Fruit fly (Drosophila melanogaster) ovary, adult (tissue): ENCODE measurements around the gene CG8813.

Experiments
- CG17801 ChIP-seq: fragments of 200-800 bp; optimal IDR thresholded peaks from 2 replicates; lab custom pipeline; 2019; ENCODE audit warnings: missing biosample characterization, mild to moderate bottlenecking, missing genetic modification characterization, moderate library complexity; ENCODE audit not compliant: partially characterized antibody

CG8813 gene

dm6 chr2L:2898247-2898646 is 28.8 kb downstream of the CG8813 start:
- no peak for TF ChIP-seq CG17801

DNA sequence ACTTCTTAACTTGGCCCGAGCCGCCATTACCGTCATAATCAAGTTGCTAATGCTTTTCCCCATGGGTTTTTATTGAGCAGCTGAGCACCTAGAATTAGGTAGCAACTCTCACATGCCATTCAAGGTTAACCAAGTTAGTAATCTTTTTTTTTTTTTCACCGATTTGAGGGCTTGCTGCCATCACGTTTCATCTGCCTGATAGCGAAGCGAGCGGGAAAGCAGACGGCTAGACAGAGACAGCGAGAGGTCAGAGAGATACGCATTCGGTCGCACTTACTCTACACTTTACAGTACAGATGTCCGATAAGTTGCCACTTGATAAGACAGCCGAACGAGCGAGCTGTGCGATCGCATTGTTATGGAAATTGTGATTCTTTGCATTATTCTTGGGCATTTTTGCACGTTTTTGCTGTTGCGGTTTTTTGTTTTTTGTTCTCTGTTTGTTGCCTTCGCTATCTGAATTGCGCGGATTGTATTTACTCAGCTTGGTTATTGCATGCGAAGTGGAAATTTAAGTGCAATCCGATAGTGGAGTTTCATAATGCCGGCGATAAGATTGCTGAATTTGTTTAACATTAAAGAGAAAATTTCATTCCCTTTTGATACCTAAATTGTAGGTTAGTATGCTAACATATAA is 31.1 kb downstream of the CG8813 start:
- no peak for TF ChIP-seq CG17801

DNA sequence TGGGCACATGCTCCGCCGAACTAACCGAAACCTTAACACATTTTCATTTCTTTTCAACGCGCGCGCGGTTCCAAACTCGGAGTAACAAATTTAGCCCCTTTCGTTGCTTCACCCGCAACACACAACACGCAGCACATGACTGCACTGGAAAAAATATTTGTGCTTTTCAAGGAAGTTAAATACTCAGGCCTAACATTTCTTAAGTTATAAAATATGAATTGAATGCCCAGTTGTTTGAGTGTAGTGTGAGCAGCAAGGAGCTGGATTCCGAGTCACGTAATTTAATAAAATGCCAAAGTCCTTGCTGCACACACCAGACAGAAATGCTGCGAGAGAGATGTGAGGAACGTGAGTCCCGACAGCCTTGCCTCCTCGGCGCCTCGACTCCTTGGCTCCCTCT is 32.0 kb downstream of the CG8813 start:
- no peak for TF ChIP-seq CG17801

DNA sequence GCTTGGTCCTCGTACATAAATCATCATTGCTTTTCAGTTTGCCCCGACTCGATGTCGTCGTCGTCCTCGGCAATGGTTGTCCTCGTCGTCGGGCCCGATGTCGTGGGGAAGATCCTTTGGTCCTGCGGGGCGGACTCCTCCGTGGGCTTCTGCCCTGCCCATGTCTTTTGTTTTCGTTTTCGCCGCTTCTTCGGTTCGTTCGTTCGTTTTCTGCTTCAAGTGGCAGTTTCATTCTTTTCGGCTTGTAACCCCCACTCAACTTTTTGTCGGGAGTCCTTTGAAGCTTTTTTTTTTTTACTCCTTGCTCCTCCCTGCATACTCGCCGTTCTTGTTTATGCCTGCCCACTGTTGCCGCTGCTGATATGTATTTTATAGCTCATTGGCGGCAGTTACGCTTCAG is 34.2 kb downstream of the CG8813 start:
- TF ChIP-seq CG17801 = no peak

DNA sequence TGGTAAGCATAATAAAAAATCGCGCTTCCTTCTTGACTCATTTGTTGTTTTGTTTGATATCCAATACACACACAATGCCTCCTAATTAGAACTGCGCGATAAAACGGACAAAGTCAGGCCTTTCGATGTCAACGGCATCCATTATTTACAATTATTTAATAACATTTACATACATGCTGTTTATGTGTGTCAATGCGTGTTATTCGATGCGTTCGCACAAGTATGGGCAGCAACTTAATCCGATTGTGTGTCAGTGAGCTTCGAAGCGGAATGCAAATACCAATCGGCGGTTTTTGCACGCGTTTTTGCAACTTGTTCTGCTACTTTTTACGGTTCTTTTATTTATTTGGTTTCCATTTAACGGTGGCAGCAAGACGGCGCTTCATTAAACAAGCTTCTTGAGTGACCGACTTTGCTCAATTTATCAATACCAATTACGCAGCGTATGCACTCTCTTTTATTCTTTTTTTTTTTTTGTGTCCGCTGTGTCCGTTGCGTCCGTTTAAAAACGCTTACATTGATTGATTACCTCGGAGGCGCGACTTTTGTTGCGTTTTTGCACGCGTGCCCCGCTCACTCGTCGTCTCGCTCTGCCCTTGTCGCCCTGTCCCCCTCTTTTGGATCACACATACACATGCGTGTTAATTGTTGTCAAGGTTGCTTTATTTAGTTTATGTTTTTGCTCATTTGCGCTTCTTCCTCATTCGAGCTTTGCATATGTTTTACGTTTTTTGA is 35.0 kb downstream of the CG8813 start:
- no peak for TF ChIP-seq CG17801

DNA sequence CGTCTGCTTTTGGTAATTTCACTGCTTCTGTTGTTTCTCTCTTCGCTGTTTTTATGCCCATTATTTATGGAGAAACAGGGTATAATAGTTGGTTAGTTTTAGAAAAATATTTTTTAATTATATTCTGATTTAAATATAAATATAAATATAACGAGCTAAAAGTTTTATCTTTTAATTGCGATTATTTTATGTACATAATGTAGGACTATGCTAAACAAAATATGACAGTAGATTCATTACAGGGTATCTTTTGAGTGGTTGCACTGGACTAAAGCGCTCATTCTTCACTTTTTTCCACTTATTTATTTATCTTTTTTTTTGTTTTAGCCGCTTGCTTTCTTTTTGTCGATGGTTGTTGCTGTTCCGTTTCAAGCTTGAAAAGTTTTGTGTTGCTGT is 35.6 kb downstream of the CG8813 start:
- TF ChIP-seq CG17801 = peak; percentile 95

- no peak for TF ChIP-seq CG17801
Observed at dm6 chr2L:2906122-2906521, 36.7 kb downstream of the CG8813 start.

DNA sequence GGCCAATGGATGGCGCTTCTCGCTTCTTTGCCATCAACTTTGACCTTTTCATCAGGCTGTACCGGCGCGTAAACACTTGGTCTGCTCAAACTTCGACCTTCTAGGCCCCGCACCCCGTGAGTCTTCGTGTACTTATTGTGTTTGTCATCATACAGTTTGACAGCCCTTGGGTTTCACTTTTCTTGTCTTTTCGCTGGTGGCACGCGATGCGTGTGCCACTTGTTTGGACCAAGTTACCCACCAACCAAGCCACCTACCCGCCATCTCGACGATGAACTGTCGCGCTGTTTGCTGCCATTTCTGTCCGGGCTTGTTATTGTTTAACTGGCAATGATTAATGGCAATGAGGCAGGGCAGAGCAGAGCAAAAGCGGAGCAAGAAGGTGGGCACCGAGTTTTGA is 38.3 kb downstream of the CG8813 start:
- TF ChIP-seq CG17801 = no peak

- peak; percentile 37 for TF ChIP-seq CG17801
Observed at dm6 chr2L:2908440-2909154, 39.1 kb downstream of the CG8813 start.

- no peak for TF ChIP-seq CG17801
Observed at dm6 chr2L:2909495-2909894, 40.0 kb downstream of the CG8813 start.

- TF ChIP-seq CG17801 = no peak
Observed at dm6 chr2L:2910957-2911356, 41.5 kb downstream of the CG8813 start.
